Worm (Caenorhabditis elegans) whole organism, young adult: Measurements from ENCODE around the gene C14F11.4.

Experiments used
- B0019.2 ChIP-seq: fragments of 200-800 bp; sonication (Bioruptor generic); conservative IDR thresholded peaks from 2 replicates; pipeline ENCODE4 v1.3.6; 2022; ENCODE audit warnings: missing genetic modification reagents, missing genetic modification characterization, missing compliant biosample characterization
- B0035.1 ChIP-seq: sonication (generic microtip); optimal IDR thresholded peaks from 2 replicates; lab custom pipeline; 2016; ENCODE audit warnings: missing genetic modification characterization, mild to moderate bottlenecking, missing compliant biosample characterization, missing genotype, missing genetic modification reagents
- B0336.3 ChIP-seq: fragments of 200-800 bp; sonication (Bioruptor generic); IDR thresholded peaks from 2 replicates; pipeline ENCODE4 v1.3.6; 2022; ENCODE audit warnings: missing genetic modification characterization, missing compliant biosample characterization
- F22D6.2 ChIP-seq: sonication (generic microtip); optimal IDR thresholded peaks from 2 replicates; lab custom pipeline; 2016; ENCODE audit warnings: mild to moderate bottlenecking, missing genetic modification characterization, missing compliant biosample characterization
- F55B11.4 ChIP-seq: sonication (generic microtip); optimal IDR thresholded peaks from 2 replicates; lab custom pipeline; 2016; ENCODE audit warnings: missing compliant biosample characterization, missing genetic modification characterization, borderline replicate concordance; ENCODE audit not compliant: insufficient read depth
- K11D2.4 ChIP-seq: fragments of 200-800 bp; sonication (Bioruptor generic); IDR thresholded peaks from 2 replicates; pipeline ENCODE4 v1.3.6; 2022; ENCODE audit warnings: missing genetic modification reagents, missing genetic modification characterization, missing compliant biosample characterization
- T07F8.4 ChIP-seq: sonication (generic microtip); optimal IDR thresholded peaks from 2 replicates; lab custom pipeline; 2016; ENCODE audit warnings: mild to moderate bottlenecking, missing genetic modification characterization, moderate library complexity, missing compliant biosample characterization
- Y56A3A.18 ChIP-seq: fragments of 200-800 bp; sonication (Bioruptor generic); IDR thresholded peaks from 2 replicates; pipeline ENCODE4 v1.3.6; 2022; ENCODE audit warnings: missing genetic modification reagents, missing genetic modification characterization, missing compliant biosample characterization
- Y67H2A.10 ChIP-seq: fragments of 200-800 bp; sonication (Bioruptor generic); conservative IDR thresholded peaks from 2 replicates; pipeline ENCODE4 v1.3.6; 2022; ENCODE audit warnings: missing genetic modification reagents, missing genetic modification characterization, missing compliant biosample characterization
- aptf-2 ChIP-seq: fragments of 200-800 bp; sonication (Bioruptor generic); conservative IDR thresholded peaks from 2 replicates; pipeline ENCODE4 v1.3.6; 2022; ENCODE audit warnings: missing genetic modification reagents, missing genetic modification characterization, missing compliant biosample characterization
- aptf-3 ChIP-seq: fragments of 200-800 bp; sonication (Bioruptor generic); IDR thresholded peaks from 2 replicates; pipeline ENCODE4 v1.3.6; 2022; ENCODE audit warnings: missing genetic modification characterization, missing compliant biosample characterization
- atf-7 ChIP-seq: sonication (generic microtip); optimal IDR thresholded peaks from 2 replicates; lab custom pipeline; 2017; ENCODE audit warnings: mild to moderate bottlenecking, missing genetic modification characterization, missing compliant biosample characterization
- bed-2 ChIP-seq: fragments of 200-800 bp; sonication (Bioruptor generic); IDR thresholded peaks from 2 replicates; pipeline ENCODE4 v1.3.6; 2022; ENCODE audit warnings: missing genetic modification reagents, missing genetic modification characterization, missing compliant biosample characterization
- ccch-3 ChIP-seq: fragments of 200-800 bp; sonication (Bioruptor generic); optimal IDR thresholded peaks from 2 replicates; lab custom pipeline; 2018; ENCODE audit warnings: mild to moderate bottlenecking, missing genetic modification characterization, missing compliant biosample characterization
- ceh-40 ChIP-seq: fragments of 200-800 bp; sonication (Bioruptor generic); IDR thresholded peaks from 2 replicates; pipeline ENCODE4 v1.3.6; 2022; ENCODE audit warnings: missing genetic modification characterization, missing compliant biosample characterization
- ceh-91 ChIP-seq: fragments of 200-800 bp; sonication (Bioruptor generic); IDR thresholded peaks from 2 replicates; pipeline ENCODE4 v1.3.6; 2022; ENCODE audit warnings: missing genetic modification reagents, missing genetic modification characterization, missing compliant biosample characterization
- dox-1 ChIP-seq: fragments of 200-800 bp; sonication (Bioruptor generic); IDR thresholded peaks from 2 replicates; pipeline ENCODE4 v1.3.6; 2022; ENCODE audit warnings: missing genetic modification reagents, missing genetic modification characterization, missing compliant biosample characterization
- dpff-1 ChIP-seq: sonication (generic microtip); optimal IDR thresholded peaks from 2 replicates; lab custom pipeline; 2017; ENCODE audit warnings: mild to moderate bottlenecking, missing genetic modification characterization, missing compliant biosample characterization
- dpl-1 ChIP-seq: fragments of 150-350 bp; optimal IDR thresholded peaks from 2 replicates; lab custom pipeline; 2014; ENCODE audit warnings: missing biosample characterization, missing genetic modification reagents, missing genetic modification characterization
- egl-18 ChIP-seq: fragments of 200-800 bp; sonication (Bioruptor generic); IDR thresholded peaks from 2 replicates; pipeline ENCODE4 v1.3.6; 2022; ENCODE audit warnings: missing genetic modification reagents, missing genetic modification characterization, missing compliant biosample characterization
- hlh-26 ChIP-seq: fragments of 200-800 bp; sonication (Bioruptor generic); conservative IDR thresholded peaks from 2 replicates; pipeline ENCODE4 v1.3.6; 2022; ENCODE audit warnings: missing genetic modification reagents, missing genetic modification characterization, missing compliant biosample characterization
- hsf-1 ChIP-seq: fragments of 200-800 bp; sonication (Bioruptor generic); IDR thresholded peaks from 2 replicates; pipeline ENCODE4 v1.3.6; 2022; ENCODE audit warnings: missing genetic modification reagents, missing genetic modification characterization, missing compliant biosample characterization
- lag-1 ChIP-seq: fragments of 200-800 bp; sonication (Bioruptor generic); IDR thresholded peaks from 2 replicates; pipeline ENCODE4 v1.3.6; 2022; ENCODE audit warnings: missing genetic modification reagents, missing genetic modification characterization, missing compliant biosample characterization
- let-526 ChIP-seq: fragments of 200-800 bp; sonication (Bioruptor generic); IDR thresholded peaks from 2 replicates; pipeline ENCODE4 v1.3.6; 2022; ENCODE audit warnings: missing genetic modification reagents, missing genetic modification characterization, missing compliant biosample characterization
- lin-26 ChIP-seq: fragments of 200-800 bp; sonication (Bioruptor generic); IDR thresholded peaks from 2 replicates; pipeline ENCODE4 v1.3.6; 2022; ENCODE audit warnings: missing genetic modification reagents, missing genetic modification characterization, missing compliant biosample characterization
- lin-40 ChIP-seq: sonication (generic microtip); optimal IDR thresholded peaks from 2 replicates; lab custom pipeline; 2016; ENCODE audit warnings: missing genetic modification characterization, mild to moderate bottlenecking, missing compliant biosample characterization, missing genotype, missing genetic modification reagents
- madf-10 ChIP-seq: sonication (generic microtip); optimal IDR thresholded peaks from 2 replicates; lab custom pipeline; 2016; ENCODE audit warnings: mild to moderate bottlenecking, missing genetic modification characterization, missing compliant biosample characterization
- mcd-1 ChIP-seq: fragments of 200-800 bp; sonication (Bioruptor generic); IDR thresholded peaks from 2 replicates; pipeline ENCODE4 v1.3.6; 2022; ENCODE audit warnings: missing genetic modification reagents, missing genetic modification characterization, missing compliant biosample characterization
- nfya-2 ChIP-seq: fragments of 200-800 bp; sonication (Bioruptor generic); IDR thresholded peaks from 2 replicates; pipeline ENCODE4 v1.3.6; 2022; ENCODE audit warnings: missing genetic modification reagents, missing genetic modification characterization, missing compliant biosample characterization
- nhr-120 ChIP-seq: fragments of 200-800 bp; sonication (Bioruptor generic); IDR thresholded peaks from 2 replicates; pipeline ENCODE4 v1.3.6; 2022; ENCODE audit warnings: missing genetic modification characterization, missing compliant biosample characterization
- rcor-1 ChIP-seq: fragments of 200-800 bp; sonication (Bioruptor generic); IDR thresholded peaks from 2 replicates; pipeline ENCODE4 v1.3.6; 2022; ENCODE audit warnings: missing genetic modification reagents, missing genetic modification characterization, missing compliant biosample characterization
- rec-8 ChIP-seq, 2 experiments: sonication (generic microtip); optimal IDR thresholded peaks; 2 replicates each; lab custom pipeline; 2016; ENCODE audit warnings: mild to moderate bottlenecking in 2 of 2, missing genetic modification characterization in 2 of 2, missing genetic modification reagents in 2 of 2, missing genotype in 2 of 2, missing biosample characterization in 1 of 2, missing compliant biosample characterization in 1 of 2, moderate library complexity in 1 of 2
- snpc-4 ChIP-seq, 5 experiments: fragments of 150-350 bp in 1 of 5; sonication (generic microtip) in 4 of 5; optimal IDR thresholded peaks; 2 replicates each; lab custom pipeline; 2014 to 2018; ENCODE audit warnings: missing genetic modification characterization in 5 of 5, missing biosample characterization in 3 of 5, antibody characterized with exemption in 2 of 5, mild to moderate bottlenecking in 2 of 5, missing compliant biosample characterization in 2 of 5, missing genotype in 2 of 5, moderate library complexity in 2 of 5, missing genetic modification reagents in 1 of 5
- somi-1 ChIP-seq: fragments of 200-800 bp; sonication (Bioruptor generic); optimal IDR thresholded peaks from 2 replicates; lab custom pipeline; 2018; ENCODE audit warnings: mild to moderate bottlenecking, missing genetic modification characterization, missing compliant biosample characterization
- sptf-2 ChIP-seq: fragments of 200-800 bp; sonication (Bioruptor generic); optimal IDR thresholded peaks from 2 replicates; lab custom pipeline; 2018; ENCODE audit warnings: mild to moderate bottlenecking, missing genetic modification characterization, missing compliant biosample characterization
- tlf-1 ChIP-seq: fragments of 200-800 bp; sonication (Bioruptor generic); optimal IDR thresholded peaks from 2 replicates; lab custom pipeline; 2018; ENCODE audit warnings: mild to moderate bottlenecking, missing genetic modification characterization, missing compliant biosample characterization
- unc-62 ChIP-seq: fragments of 150-350 bp; optimal IDR thresholded peaks from 2 replicates; lab custom pipeline; 2014; ENCODE audit warnings: missing biosample characterization, missing genetic modification reagents, missing genetic modification characterization
- ztf-22 ChIP-seq: fragments of 200-800 bp; sonication (Bioruptor generic); optimal IDR thresholded peaks from 2 replicates; lab custom pipeline; 2018; ENCODE audit warnings: mild to moderate bottlenecking, missing genetic modification characterization, moderate library complexity, missing compliant biosample characterization
- ztf-25 ChIP-seq: fragments of 200-800 bp; sonication (Bioruptor generic); IDR thresholded peaks from 2 replicates; pipeline ENCODE4 v1.3.6; 2022; ENCODE audit warnings: missing genetic modification reagents, missing genetic modification characterization, missing compliant biosample characterization
- ztf-26 ChIP-seq: sonication (generic microtip); optimal IDR thresholded peaks from 2 replicates; lab custom pipeline; 2017; ENCODE audit warnings: missing genetic modification characterization, missing compliant biosample characterization
- ztf-28 ChIP-seq: fragments of 200-800 bp; sonication (Bioruptor generic); IDR thresholded peaks from 2 replicates; pipeline ENCODE4 v1.3.6; 2022; ENCODE audit warnings: missing genetic modification reagents, missing genetic modification characterization, missing compliant biosample characterization

Gene C14F11.4

DNA sequence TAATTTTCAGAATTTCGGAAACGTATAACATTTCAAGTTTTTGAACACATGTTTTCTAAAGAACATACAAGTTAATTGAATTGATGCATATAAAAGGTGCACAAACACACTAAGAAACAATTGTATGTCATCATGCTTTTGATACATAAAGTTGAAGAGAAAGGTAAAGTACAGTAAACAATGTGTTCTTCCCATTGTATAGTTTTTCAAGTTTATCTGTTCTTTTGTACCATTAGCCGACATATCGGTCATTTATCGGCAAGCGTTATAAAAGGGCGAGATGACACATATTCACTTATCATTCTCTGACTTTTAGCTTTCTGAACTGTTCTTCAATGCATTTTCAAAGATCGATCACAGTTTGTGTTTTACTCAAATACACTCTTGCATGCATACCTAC is 42.9 kb downstream of the C14F11.4 start, which contains the start of gene T13C5.9:
T13C5.9 (plus strand) TSS at position 301 of the 400 bp plus-strand sequence.
- TF ChIP-seq K11D2.4 (GFP tag; lab: Robert Waterston, UW) = no peak
- TF ChIP-seq let-526 (GFP tag; lab: Robert Waterston, UW) = no peak
- no peak for TF ChIP-seq dox-1 (GFP tag; lab: Robert Waterston, UW)
- TF ChIP-seq B0019.2 (GFP tag; lab: Robert Waterston, UW) = no peak
- TF ChIP-seq lin-26 = no peak
- TF ChIP-seq rec-8 (tag; optimal IDR thresholded peaks at IDR 0.05; lab: Kevin White, UChicago) = no peak
- no peak for TF ChIP-seq somi-1 (GFP tag; lab: Kevin White, UChicago)
- TF ChIP-seq bed-2 (GFP tag; lab: Robert Waterston, UW) = no peak
- no peak for TF ChIP-seq atf-7
- TF ChIP-seq ztf-26 = no peak
- TF ChIP-seq sptf-2 (GFP tag; lab: Kevin White, UChicago) = no peak
- no peak for TF ChIP-seq F55B11.4 (tag; lab: Kevin White, UChicago)
- TF ChIP-seq ztf-22 (GFP tag; lab: Kevin White, UChicago) = no peak
- no peak for TF ChIP-seq lin-40 (tag; lab: Kevin White, UChicago)
- no peak for TF ChIP-seq mcd-1 (GFP tag; lab: Robert Waterston, UW)

DNA sequence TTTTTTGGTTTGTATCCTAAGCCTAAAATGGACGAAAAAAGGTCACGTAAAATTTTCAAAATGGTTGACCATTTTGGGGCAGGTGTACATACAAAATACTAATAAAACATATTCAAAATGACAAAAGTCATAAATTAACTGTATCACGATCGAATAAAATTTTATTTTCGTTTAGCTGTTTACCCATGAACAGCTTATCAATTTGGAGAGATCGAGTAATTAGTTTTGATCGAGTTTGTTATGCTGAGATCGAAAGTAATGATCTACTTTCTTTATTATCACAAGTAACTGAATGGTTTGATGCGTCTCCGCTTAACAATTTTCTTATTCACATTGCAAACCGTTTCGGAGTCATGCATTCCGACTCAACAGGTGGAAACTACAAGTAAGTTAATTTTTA is 45.0 kb downstream of the C14F11.4 start, which contains the start of gene T13C5.10:
T13C5.10 (plus strand) TSS at position 301 of the 400 bp plus-strand sequence.
- TF ChIP-seq aptf-3 (GFP tag; lab: Robert Waterston, UW) = no peak
- TF ChIP-seq F22D6.2 (tag; lab: Kevin White, UChicago) = no peak
- no peak for TF ChIP-seq T07F8.4 (tag; lab: Kevin White, UChicago)
- no peak for TF ChIP-seq dpl-1 (GFP tag; lab: Kevin White, UChicago)
- no peak for TF ChIP-seq mcd-1 (GFP tag; lab: Robert Waterston, UW)
- TF ChIP-seq B0035.1 (tag; lab: Kevin White, UChicago) = no peak
- no peak for TF ChIP-seq F55B11.4 (tag; lab: Kevin White, UChicago)
- TF ChIP-seq Y56A3A.18 (GFP tag; lab: Robert Waterston, UW) = no peak
- no peak for TF ChIP-seq B0336.3 (GFP tag; lab: Robert Waterston, UW)
- no peak for TF ChIP-seq bed-2 (GFP tag; lab: Robert Waterston, UW)
- TF ChIP-seq nfya-2 (GFP tag; lab: Robert Waterston, UW) = no peak
- no peak for TF ChIP-seq atf-7
- no peak for TF ChIP-seq ceh-40 (GFP tag; lab: Robert Waterston, UW)
- no peak for TF ChIP-seq sptf-2 (GFP tag; lab: Kevin White, UChicago)
- TF ChIP-seq unc-62 (GFP tag; lab: Kevin White, UChicago) = no peak
- TF ChIP-seq ztf-28 (GFP tag; lab: Robert Waterston, UW) = no peak
- no peak for TF ChIP-seq aptf-2
- TF ChIP-seq ztf-25 (GFP tag; lab: Robert Waterston, UW) = no peak
- TF ChIP-seq hsf-1 (GFP tag; lab: Robert Waterston, UW) = no peak

DNA sequence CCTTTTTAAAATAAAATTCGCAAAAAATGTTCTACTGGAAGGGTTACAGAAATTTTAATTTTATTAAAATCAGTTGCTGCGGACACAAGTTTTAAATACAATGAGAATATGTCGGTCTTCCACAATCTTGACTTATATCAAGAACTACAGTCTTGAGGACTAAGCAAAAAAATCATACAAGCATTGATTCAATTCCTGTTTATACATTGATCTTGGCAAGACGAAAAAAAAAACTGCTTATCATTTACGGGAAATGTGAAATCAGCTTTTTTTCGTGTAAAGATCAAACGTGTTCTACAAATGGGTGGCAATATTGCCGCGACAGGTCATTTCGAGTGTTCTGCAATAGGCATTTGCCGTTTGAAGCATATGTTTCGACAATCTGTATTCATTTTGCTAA is 48.1 kb downstream of the C14F11.4 start, which contains the start of gene T13C5.2:
T13C5.2 (plus strand) TSS at position 301 of the 400 bp plus-strand sequence.
- no peak for TF ChIP-seq aptf-2
- TF ChIP-seq lag-1 (GFP tag; lab: Robert Waterston, UW) = no peak
- TF ChIP-seq egl-18 (GFP tag; lab: Robert Waterston, UW) = no peak
- TF ChIP-seq tlf-1 (GFP tag; lab: Kevin White, UChicago) = no peak
- TF ChIP-seq ccch-3 (GFP tag; lab: Kevin White, UChicago) = no peak
- TF ChIP-seq madf-10 (tag; lab: Kevin White, UChicago) = no peak
- TF ChIP-seq rcor-1 (GFP tag; lab: Robert Waterston, UW) = no peak
- no peak for TF ChIP-seq hsf-1 (GFP tag; lab: Robert Waterston, UW)
- no peak for TF ChIP-seq nfya-2 (GFP tag; lab: Robert Waterston, UW)
- no peak for TF ChIP-seq snpc-4 (GFP tag; optimal IDR thresholded peaks at IDR 0.05; lab: Kevin White, UChicago)
- TF ChIP-seq snpc-4 (tag; optimal IDR thresholded peaks at IDR 0.05; lab: Kevin White, UChicago) = no peak
- TF ChIP-seq ceh-91 (GFP tag; lab: Robert Waterston, UW) = no peak
- no peak for TF ChIP-seq nhr-120 (GFP tag; lab: Robert Waterston, UW)
- TF ChIP-seq aptf-3 (GFP tag; lab: Robert Waterston, UW) = no peak
- no peak for TF ChIP-seq hlh-26 (GFP tag; lab: Robert Waterston, UW)
- TF ChIP-seq T07F8.4 (tag; lab: Kevin White, UChicago) = no peak
- TF ChIP-seq Y67H2A.10 = no peak
- TF ChIP-seq dpff-1 (tag; lab: Kevin White, UChicago) = no peak
